Fruit fly (Drosophila melanogaster) whole organism, embryonic: Measurements from ENCODE around the gene Hmbs.

Experiments used
- Adf1 ChIP-seq: fragments of 200-800 bp; sonication (Bioruptor generic); IDR thresholded peaks from 2 replicates; pipeline ENCODE4 v1.3.6; 2022; ENCODE audit warnings: missing biosample characterization, missing genetic modification characterization
- Antp ChIP-seq: fragments of 200-800 bp; sonication (Bioruptor generic); optimal IDR thresholded peaks from 3 replicates; lab custom pipeline; 2016; ENCODE audit warnings: missing biosample characterization, missing genetic modification characterization
- Atf6 ChIP-seq: fragments of 200-800 bp; sonication (Bioruptor generic); IDR thresholded peaks from 2 replicates; pipeline ENCODE4 v1.3.6; 2022; ENCODE audit warnings: missing biosample characterization, missing genetic modification characterization
- Bgb ChIP-seq: fragments of 200-800 bp; sonication (Bioruptor generic); IDR thresholded peaks from 2 replicates; pipeline ENCODE4 v1.3.6; 2022; ENCODE audit warnings: missing biosample characterization, missing genetic modification characterization; ENCODE audit not compliant: partially characterized antibody
- C15 ChIP-seq: fragments of 200-800 bp; sonication (Bioruptor generic); IDR thresholded peaks from 3 replicates; pipeline ENCODE4 v1.3.6; 2022; ENCODE audit warnings: missing biosample characterization, missing genetic modification characterization
- CG12769 ChIP-seq: fragments of 200-800 bp; sonication (Bioruptor generic); optimal IDR thresholded peaks from 2 replicates; lab custom pipeline; 2019; ENCODE audit warnings: missing biosample characterization, mild to moderate bottlenecking, missing genetic modification characterization, moderate library complexity
- CG16863 ChIP-seq: fragments of 200-800 bp; sonication (Bioruptor generic); optimal IDR thresholded peaks from 3 replicates; lab custom pipeline; 2016; ENCODE audit warnings: missing biosample characterization, missing genetic modification characterization
- CG18011 ChIP-seq: fragments of 200-800 bp; sonication (Bioruptor generic); optimal IDR thresholded peaks from 2 replicates; lab custom pipeline; 2017; ENCODE audit warnings: missing biosample characterization, missing genetic modification characterization, mild to moderate bottlenecking, moderate library complexity, missing genotype
- CG18599 ChIP-seq: fragments of 200-800 bp; sonication (Bioruptor generic); optimal IDR thresholded peaks from 3 replicates; lab custom pipeline; 2017; ENCODE audit warnings: missing biosample characterization, missing genetic modification characterization, mild to moderate bottlenecking, moderate library complexity, missing genetic modification reagents
- CG30403 ChIP-seq: fragments of 200-800 bp; sonication (Bioruptor generic); optimal IDR thresholded peaks from 3 replicates; lab custom pipeline; 2016; ENCODE audit warnings: missing biosample characterization, missing genetic modification characterization
- CG3847 ChIP-seq: fragments of 200-800 bp; sonication (Bioruptor generic); IDR thresholded peaks from 2 replicates; pipeline ENCODE4 v1.3.6; 2022; ENCODE audit warnings: missing biosample characterization, missing genetic modification characterization
- CG4360 ChIP-seq: fragments of 200-800 bp; sonication (Bioruptor generic); IDR thresholded peaks from 2 replicates; pipeline ENCODE4 v1.3.6; 2022; ENCODE audit warnings: missing biosample characterization, missing genetic modification characterization
- CG4820 ChIP-seq: fragments of 200-800 bp; sonication (Bioruptor generic); optimal IDR thresholded peaks from 3 replicates; lab custom pipeline; 2016; ENCODE audit warnings: missing biosample characterization, missing genetic modification characterization
- CG7372 ChIP-seq: fragments of 200-800 bp; sonication (Bioruptor generic); IDR thresholded peaks from 2 replicates; pipeline ENCODE4 v1.3.6; 2022; ENCODE audit warnings: missing biosample characterization, missing genetic modification characterization
- CG7786 ChIP-seq: fragments of 200-800 bp; sonication (Bioruptor generic); optimal IDR thresholded peaks from 2 replicates; lab custom pipeline; 2016; ENCODE audit warnings: missing biosample characterization, missing genetic modification characterization
- CG7963 ChIP-seq: fragments of 200-800 bp; sonication (Bioruptor generic); IDR thresholded peaks from 3 replicates; pipeline ENCODE4 v1.3.6; 2022; ENCODE audit warnings: missing biosample characterization, missing genetic modification characterization; ENCODE audit not compliant: partially characterized antibody
- CG8478 ChIP-seq: fragments of >200 bp; optimal IDR thresholded peaks from 2 replicates; lab custom pipeline; 2018
- CoRest ChIP-seq: fragments of 200-800 bp; sonication (Bioruptor generic); optimal IDR thresholded peaks from 3 replicates; lab custom pipeline; 2018; ENCODE audit warnings: missing biosample characterization, mild to moderate bottlenecking, missing genetic modification characterization, moderate library complexity
- D19A ChIP-seq: fragments of 200-800 bp; optimal IDR thresholded peaks from 3 replicates; lab custom pipeline; 2019; ENCODE audit warnings: missing biosample characterization, mild to moderate bottlenecking, missing genetic modification characterization, moderate library complexity
- Dbx ChIP-seq: fragments of 200-800 bp; sonication (Bioruptor generic); IDR thresholded peaks from 3 replicates; pipeline ENCODE4 v1.3.6; 2022; ENCODE audit warnings: missing biosample characterization, missing genetic modification characterization
- Ets65A ChIP-seq: fragments of 200-800 bp; sonication (Bioruptor generic); peaks from one replicate; lab custom pipeline; 2016; ENCODE audit warnings: missing biosample characterization, missing genetic modification characterization
- HmgZ ChIP-seq: fragments of 200-800 bp; sonication (Bioruptor generic); optimal IDR thresholded peaks from 2 replicates; lab custom pipeline; 2018; ENCODE audit warnings: missing biosample characterization, mild to moderate bottlenecking, missing genetic modification characterization
- Lpt ChIP-seq: fragments of >200 bp; optimal IDR thresholded peaks from 2 replicates; lab custom pipeline; 2018; ENCODE audit warnings: missing biosample characterization, missing genetic modification characterization
- Max ChIP-seq: fragments of 200-800 bp; sonication (Bioruptor generic); optimal IDR thresholded peaks from 2 replicates; lab custom pipeline; 2016; ENCODE audit warnings: missing biosample characterization, mild to moderate bottlenecking, missing genetic modification characterization
- Mes4 ChIP-seq: fragments of 200-800 bp; sonication (Bioruptor generic); optimal IDR thresholded peaks from 2 replicates; lab custom pipeline; 2016; ENCODE audit warnings: missing biosample characterization, missing genetic modification characterization
- Sox100B ChIP-seq: fragments of 200-800 bp; sonication (Bioruptor generic); optimal IDR thresholded peaks from 3 replicates; lab custom pipeline; 2018; ENCODE audit warnings: missing biosample characterization, mild to moderate bottlenecking, missing genetic modification characterization
- Tbp ChIP-seq: fragments of >200 bp; optimal IDR thresholded peaks from 2 replicates; lab custom pipeline; 2018; ENCODE audit warnings: missing biosample characterization, missing genetic modification characterization
- Usf ChIP-seq: fragments of 200-800 bp; sonication (Bioruptor generic); optimal IDR thresholded peaks from 2 replicates; lab custom pipeline; 2017; ENCODE audit warnings: missing genotype, missing biosample characterization, missing genetic modification characterization
- bowl ChIP-seq: fragments of 200-800 bp; sonication (Bioruptor generic); IDR thresholded peaks from 2 replicates; pipeline ENCODE4 v1.3.6; 2022; ENCODE audit warnings: missing biosample characterization, missing genetic modification characterization
- corto ChIP-seq: fragments of 200-800 bp; sonication (Bioruptor generic); optimal IDR thresholded peaks from 2 replicates; lab custom pipeline; 2016; ENCODE audit warnings: missing biosample characterization, mild to moderate bottlenecking, missing genetic modification characterization, moderate library complexity
- crp ChIP-seq, 2 experiments: fragments of 200-800 bp; sonication (Bioruptor generic); optimal IDR thresholded peaks; 2 replicates in 1 of 2; 3 replicates in 1 of 2; lab custom pipeline; 2017; ENCODE audit warnings: missing biosample characterization in 2 of 2, missing genetic modification characterization in 2 of 2, mild to moderate bottlenecking in 1 of 2, moderate library complexity in 1 of 2
- cwo ChIP-seq: fragments of 200-800 bp; sonication (Bioruptor generic); optimal IDR thresholded peaks from 3 replicates; lab custom pipeline; 2017; ENCODE audit warnings: missing biosample characterization, missing genetic modification characterization, mild to moderate bottlenecking, moderate library complexity, missing genetic modification reagents
- dm ChIP-seq: fragments of 200-800 bp; sonication (Bioruptor generic); optimal IDR thresholded peaks from 3 replicates; lab custom pipeline; 2016; ENCODE audit warnings: missing biosample characterization, missing genetic modification characterization
- en ChIP-seq: fragments of 200-800 bp; sonication (Bioruptor generic); optimal IDR thresholded peaks from 2 replicates; lab custom pipeline; 2016; ENCODE audit warnings: missing biosample characterization, missing genetic modification characterization
- gsb ChIP-seq: fragments of 200-800 bp; sonication (Bioruptor generic); IDR thresholded peaks from 2 replicates; pipeline ENCODE4 v1.3.6; 2022; ENCODE audit warnings: missing biosample characterization, missing genetic modification characterization
- gt ChIP-seq: fragments of 200-800 bp; sonication (Bioruptor generic); IDR thresholded peaks from 2 replicates; pipeline ENCODE4 v1.3.6; 2022; ENCODE audit warnings: missing biosample characterization, missing genetic modification characterization
- hbn ChIP-seq: fragments of 200-800 bp; sonication (Bioruptor generic); IDR thresholded peaks from 2 replicates; pipeline ENCODE4 v1.3.6; 2022; ENCODE audit warnings: missing biosample characterization, missing genetic modification characterization; ENCODE audit not compliant: partially characterized antibody
- jing ChIP-seq: fragments of 200-800 bp; sonication (Bioruptor generic); optimal IDR thresholded peaks from 2 replicates; lab custom pipeline; 2018; ENCODE audit warnings: missing biosample characterization, mild to moderate bottlenecking, missing genetic modification characterization
- kay ChIP-seq: fragments of 200-800 bp; sonication (Bioruptor generic); optimal IDR thresholded peaks from 2 replicates; lab custom pipeline; 2016; ENCODE audit warnings: missing biosample characterization, missing genetic modification characterization
- lola ChIP-seq, 3 experiments: fragments of >200 bp in 2 of 3; fragments of 200-800 bp in 1 of 3; sonication (Bioruptor generic) in 1 of 3; optimal IDR thresholded peaks; 2 replicates each; lab custom pipeline; 2017 to 2019; ENCODE audit warnings: missing biosample characterization in 3 of 3, missing genetic modification characterization in 3 of 3, mild to moderate bottlenecking in 1 of 3, moderate library complexity in 1 of 3
- nmo ChIP-seq: fragments of 200-800 bp; sonication (Bioruptor generic); optimal IDR thresholded peaks from 2 replicates; lab custom pipeline; 2018; ENCODE audit warnings: missing biosample characterization, mild to moderate bottlenecking, missing genetic modification characterization, moderate library complexity
- nom ChIP-seq: fragments of 200-800 bp; sonication (Bioruptor generic); optimal IDR thresholded peaks from 2 replicates; lab custom pipeline; 2017; ENCODE audit warnings: missing biosample characterization, missing genetic modification characterization, mild to moderate bottlenecking, moderate library complexity, missing genetic modification reagents
- oc ChIP-seq: fragments of 200-800 bp; sonication (Bioruptor generic); optimal IDR thresholded peaks from 2 replicates; lab custom pipeline; 2018; ENCODE audit warnings: missing biosample characterization, mild to moderate bottlenecking, missing genetic modification characterization, moderate library complexity
- repo ChIP-seq: fragments of 200-800 bp; sonication (Bioruptor generic); optimal IDR thresholded peaks from 2 replicates; lab custom pipeline; 2016; ENCODE audit warnings: missing biosample characterization, missing genetic modification characterization
- salm ChIP-seq: fragments of 200-800 bp; sonication (Bioruptor generic); optimal IDR thresholded peaks from 2 replicates; lab custom pipeline; 2018; ENCODE audit warnings: missing biosample characterization, mild to moderate bottlenecking, missing genetic modification characterization
- sens-2 ChIP-seq: fragments of 200-800 bp; sonication (Bioruptor generic); IDR thresholded peaks from 2 replicates; pipeline ENCODE4 v1.3.6; 2022; ENCODE audit warnings: missing biosample characterization, missing genetic modification characterization
- sob ChIP-seq: fragments of 200-800 bp; sonication (Bioruptor generic); IDR thresholded peaks from 2 replicates; pipeline ENCODE4 v1.3.6; 2022; ENCODE audit warnings: missing biosample characterization, missing genetic modification characterization
- wek ChIP-seq: fragments of 200-800 bp; sonication (Bioruptor generic); optimal IDR thresholded peaks from 3 replicates; lab custom pipeline; 2018; ENCODE audit warnings: missing biosample characterization, mild to moderate bottlenecking, missing genetic modification characterization, moderate library complexity
- yki ChIP-seq: fragments of >200 bp; optimal IDR thresholded peaks from 3 replicates; lab custom pipeline; 2018

Gene Hmbs

dm6 chr3L:1335989-1336961 is 1.6 kb downstream of the Hmbs start (continued):
- TF ChIP-seq nmo (GFP tag; lab: Kevin White, UChicago) (no peak), Lpt (GFP tag; lab: Kevin White, UChicago) (no peak), yki (lab: Kevin White, UChicago) (no peak), CG4360 (GFP tag; lab: Robert Waterston, UW) (peak; percentile 67; the same call in 1 of the 2 replicates), Bgb (GFP tag; lab: Robert Waterston, UW) (no peak), HmgZ (no peak), gsb (GFP tag; lab: Robert Waterston, UW) (no peak), salm (tag; lab: Kevin White, UChicago) (no peak), CG12769 (tag; lab: Kevin White, UChicago) (peak; percentile 52), CoRest (tag; lab: Kevin White, UChicago) (no peak), wek (GFP tag; lab: Kevin White, UChicago) (no peak), oc (tag; lab: Kevin White, UChicago) (no peak), D19A (tag; lab: Kevin White, UChicago) (no peak), gt (GFP tag; lab: Robert Waterston, UW) (no peak), en (GFP tag; lab: Kevin White, UChicago) (no peak), Usf (GFP tag; lab: Kevin White, UChicago) (no peak), CG7963 (GFP tag; lab: Robert Waterston, UW) (no peak), Adf1 (GFP tag; lab: Robert Waterston, UW) (no peak; the same call in 1 of the 2 replicates), CG7786 (no peak), sob (no peak), corto (peak; percentile 32), cwo (GFP tag; lab: Kevin White, UChicago) (peak; percentile 80), CG4820 (GFP tag; lab: Kevin White, UChicago) (no peak), CG18011 (GFP tag; lab: Kevin White, UChicago) (no peak), sens-2 (GFP tag; lab: Robert Waterston, UW) (no peak), Antp (no peak), CG30403 (GFP tag; lab: Kevin White, UChicago) (no peak), C15 (GFP tag; lab: Robert Waterston, UW) (no peak), CG16863 (GFP tag; lab: Kevin White, UChicago) (no peak)
- TF ChIP-seq, all 482 proteins: peak for 61

- TF ChIP-seq Tbp, result peak; percentile 3
- TF ChIP-seq hbn (GFP tag; lab: Robert Waterston, UW), result peak; percentile 50; the same call in 1 of the 2 replicates
- TF ChIP-seq nom (GFP tag; lab: Kevin White, UChicago), result no peak
- peak; percentile 44; the same call in 1 of the 2 replicates for TF ChIP-seq Atf6
- peak; percentile 81 for TF ChIP-seq Max
- peak; percentile 49 for TF ChIP-seq Mes4
- TF ChIP-seq Sox100B (GFP tag; lab: Kevin White, UChicago), result no peak
- TF ChIP-seq bowl (GFP tag; lab: Robert Waterston, UW), result no peak
- peak; percentile 26; the same call in 1 of the 2 replicates for TF ChIP-seq CG7372
- TF ChIP-seq lola (GFP tag; optimal IDR thresholded peaks at IDR 0.05; lab: Kevin White, UChicago), result peak in 1 of 3 experiments; percentile 53
- TF ChIP-seq jing (GFP tag; lab: Kevin White, UChicago), result no peak
- peak; percentile 46; the same call in 1 of the 3 replicates for TF ChIP-seq Dbx
- no peak for TF ChIP-seq crp (GFP tag; optimal IDR thresholded peaks at IDR 0.05; lab: Kevin White, UChicago)
- TF ChIP-seq CG3847, result peak; percentile 48
- TF ChIP-seq en (GFP tag; lab: Kevin White, UChicago), result no peak
- TF ChIP-seq Ets65A, result peak; percentile 85
- TF ChIP-seq kay (GFP tag; lab: Kevin White, UChicago), result peak; percentile 37
- peak; percentile 93 for TF ChIP-seq dm (GFP tag; lab: Kevin White, UChicago)
- TF ChIP-seq CG18599, result peak; percentile 61
- TF ChIP-seq CG8478 (lab: Kevin White, UChicago), result no peak
- peak; percentile 12 for TF ChIP-seq repo
These were observed 7.5 kb downstream of the Hmbs start, which contains the start of gene indra for dm6 chr3L:1342133-1342580. indra (minus strand) TSS chr3L:1342403.
